Worm (Caenorhabditis elegans) whole organism, midembryonic: ENCODE measurements around the gene col-109.
"Not testable (repeated sequence)": the region's sequence is repeated elsewhere in the genome, so short reads cannot be mapped to it uniquely, and the experiment has no call there.

ENCODE experiments used
- flt-1 ChIP-seq: fragments of 200-800 bp; sonication (Bioruptor generic); IDR thresholded peaks from 2 replicates; pipeline ENCODE4 v1.3.6; 2022; ENCODE audit warnings: missing genetic modification characterization, missing compliant biosample characterization
- med-1 ChIP-seq: sonication (generic microtip); optimal IDR thresholded peaks from 2 replicates; lab custom pipeline; 2017; ENCODE audit warnings: missing genetic modification characterization, mild to moderate bottlenecking, missing compliant biosample characterization, antibody characterized with exemption, missing genetic modification reagents; ENCODE audit not compliant: insufficient read depth

DNA sequence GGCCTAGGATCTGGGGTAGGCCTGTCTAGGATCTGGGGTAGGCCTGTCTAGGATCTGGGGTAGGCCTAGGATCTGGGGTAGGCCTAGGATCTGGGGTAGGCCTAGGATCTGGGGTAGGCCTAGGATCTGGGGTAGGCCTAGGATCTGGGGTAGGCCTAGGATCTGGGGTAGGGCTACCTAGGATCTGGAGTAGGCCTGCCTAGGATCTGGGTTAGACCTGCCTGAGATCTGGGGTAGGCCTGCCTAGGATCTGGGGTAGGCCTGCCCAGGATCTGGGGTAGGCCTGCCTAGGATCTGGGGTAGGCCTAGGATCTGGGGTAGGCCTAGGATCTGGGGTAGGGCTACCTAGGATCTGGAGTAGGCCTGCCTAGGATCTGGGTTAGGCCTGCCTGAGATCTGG, 11.1 kb upstream of the col-109 start:
- TF ChIP-seq flt-1 (GFP tag; lab: Robert Waterston, UW) = peak; percentile 95
- TF ChIP-seq med-1 (GFP tag; lab: Kevin White, UChicago) = not testable (repeated sequence)
